Worm (Caenorhabditis elegans) whole organism, mixed stage, embryonic: ENCODE data around the gene myo-2.
A peak's percentile ranks its signal among the peaks of the same experiment; 100 is the strongest.

Source experiments
- M03D4.4 ChIP-seq: sonication (generic microtip); optimal IDR thresholded peaks from 2 replicates; lab custom pipeline; 2017; ENCODE audit warnings: mild to moderate bottlenecking, missing genetic modification characterization, missing compliant biosample characterization
- bed-3 ChIP-seq: fragments of 200-800 bp; sonication (Bioruptor generic); optimal IDR thresholded peaks from 3 replicates; lab custom pipeline; 2018; ENCODE audit warnings: mild to moderate bottlenecking, missing genetic modification characterization, moderate library complexity, missing compliant biosample characterization
- ceh-39 ChIP-seq: fragments of 150-350 bp; optimal IDR thresholded peaks from 2 replicates; lab custom pipeline; 2014; ENCODE audit warnings: missing biosample characterization, missing genetic modification characterization
- ceh-83 ChIP-seq: fragments of 200-800 bp; sonication (Bioruptor generic); optimal IDR thresholded peaks from 2 replicates; lab custom pipeline; 2018; ENCODE audit warnings: mild to moderate bottlenecking, missing genetic modification characterization, missing compliant biosample characterization
- ces-1 ChIP-seq: fragments of 150-350 bp; optimal IDR thresholded peaks from 2 replicates; lab custom pipeline; 2014; ENCODE audit warnings: missing biosample characterization, missing genetic modification reagents, missing genetic modification characterization
- cnd-1 ChIP-seq: fragments of 200-800 bp; sonication (Bioruptor generic); optimal IDR thresholded peaks from 2 replicates; lab custom pipeline; 2018; ENCODE audit warnings: mild to moderate bottlenecking, missing genetic modification characterization, missing compliant biosample characterization
- elt-1 ChIP-seq: sonication (generic microtip); optimal IDR thresholded peaks from 2 replicates; lab custom pipeline; 2017; ENCODE audit warnings: missing genetic modification characterization, mild to moderate bottlenecking, missing compliant biosample characterization, antibody characterized with exemption, moderate library complexity, borderline replicate concordance; ENCODE audit not compliant: insufficient read depth
- elt-3 ChIP-seq: fragments of 150-350 bp; optimal IDR thresholded peaks from 2 replicates; lab custom pipeline; 2014; ENCODE audit warnings: missing biosample characterization, missing genetic modification characterization
- flh-1 ChIP-seq: fragments of 200-800 bp; sonication (Bioruptor generic); optimal IDR thresholded peaks from 2 replicates; lab custom pipeline; 2018; ENCODE audit warnings: mild to moderate bottlenecking, missing genetic modification characterization, moderate library complexity, missing compliant biosample characterization
- ham-2 ChIP-seq: fragments of 200-800 bp; sonication (Bioruptor generic); optimal IDR thresholded peaks from 2 replicates; lab custom pipeline; 2018; ENCODE audit warnings: mild to moderate bottlenecking, missing genetic modification characterization, missing compliant biosample characterization
- lin-13 ChIP-seq: fragments of 150-350 bp; optimal IDR thresholded peaks from 2 replicates; lab custom pipeline; 2014; ENCODE audit warnings: missing biosample characterization, missing genetic modification characterization
- lin-32 ChIP-seq: fragments of 200-800 bp; sonication (Bioruptor generic); optimal IDR thresholded peaks from 2 replicates; lab custom pipeline; 2018; ENCODE audit warnings: mild to moderate bottlenecking, missing genetic modification characterization, missing compliant biosample characterization
- lsy-2 ChIP-seq: fragments of 150-350 bp; optimal IDR thresholded peaks from 2 replicates; lab custom pipeline; 2014; ENCODE audit warnings: missing biosample characterization, missing genetic modification characterization
- mab-5 ChIP-seq: fragments of 150-350 bp; optimal IDR thresholded peaks from 2 replicates; lab custom pipeline; 2014; ENCODE audit warnings: missing biosample characterization, missing genetic modification characterization
- mep-1 ChIP-seq: fragments of 150-350 bp; optimal IDR thresholded peaks from 2 replicates; lab custom pipeline; 2017; ENCODE audit warnings: missing biosample characterization, missing genetic modification reagents, missing genetic modification characterization, inconsistent platforms
- nhr-12 ChIP-seq: fragments of 150-350 bp; optimal IDR thresholded peaks from 2 replicates; lab custom pipeline; 2014; ENCODE audit warnings: missing biosample characterization, missing genetic modification characterization
- nhr-2 ChIP-seq: fragments of 150-350 bp; optimal IDR thresholded peaks from 2 replicates; lab custom pipeline; 2014; ENCODE audit warnings: missing biosample characterization, missing genetic modification characterization
- nhr-237 ChIP-seq: fragments of 150-350 bp; optimal IDR thresholded peaks from 2 replicates; lab custom pipeline; 2014; ENCODE audit warnings: missing biosample characterization, missing genetic modification characterization
- nhr-28 ChIP-seq: fragments of 150-350 bp; optimal IDR thresholded peaks from 2 replicates; lab custom pipeline; 2014; ENCODE audit warnings: missing biosample characterization, missing genetic modification characterization
- nhr-76 ChIP-seq: sonication (generic microtip); optimal IDR thresholded peaks from 2 replicates; lab custom pipeline; 2017; ENCODE audit warnings: missing biosample characterization, missing genetic modification characterization
- pha-4 ChIP-seq: fragments of 150-350 bp; optimal IDR thresholded peaks from 2 replicates; lab custom pipeline; 2018; ENCODE audit warnings: missing biosample characterization, missing genetic modification reagents, missing genetic modification characterization
- snpc-4 ChIP-seq: fragments of 150-350 bp; optimal IDR thresholded peaks from 2 replicates; lab custom pipeline; 2014; ENCODE audit warnings: missing biosample characterization, missing genetic modification characterization
- sptf-1 ChIP-seq: sonication (generic microtip); optimal IDR thresholded peaks from 2 replicates; lab custom pipeline; 2017; ENCODE audit warnings: mild to moderate bottlenecking, missing genetic modification characterization, moderate library complexity, missing compliant biosample characterization
- tbx-8 ChIP-seq: fragments of 200-800 bp; sonication (Bioruptor generic); optimal IDR thresholded peaks from 2 replicates; lab custom pipeline; 2018; ENCODE audit warnings: mild to moderate bottlenecking, missing genetic modification characterization, moderate library complexity, missing compliant biosample characterization
- unc-120 ChIP-seq: sonication (generic microtip); optimal IDR thresholded peaks from 2 replicates; lab custom pipeline; 2017; ENCODE audit warnings: missing genetic modification characterization, missing compliant biosample characterization; ENCODE audit not compliant: poor library complexity, severe bottlenecking
- unc-39 ChIP-seq: fragments of 150-350 bp; optimal IDR thresholded peaks from 2 replicates; lab custom pipeline; 2014; ENCODE audit warnings: missing biosample characterization, missing genetic modification characterization
- unc-62 ChIP-seq: fragments of 150-350 bp; optimal IDR thresholded peaks from 2 replicates; lab custom pipeline; 2014; ENCODE audit warnings: missing biosample characterization, missing genetic modification reagents, missing genetic modification characterization
- zip-8 ChIP-seq: fragments of 150-350 bp; optimal IDR thresholded peaks from 2 replicates; lab custom pipeline; 2014; ENCODE audit warnings: missing biosample characterization, missing genetic modification characterization
- ztf-11 ChIP-seq: fragments of 150-350 bp; optimal IDR thresholded peaks from 2 replicates; lab custom pipeline; 2014; ENCODE audit warnings: missing biosample characterization, missing genetic modification characterization

The myo-2 gene

DNA sequence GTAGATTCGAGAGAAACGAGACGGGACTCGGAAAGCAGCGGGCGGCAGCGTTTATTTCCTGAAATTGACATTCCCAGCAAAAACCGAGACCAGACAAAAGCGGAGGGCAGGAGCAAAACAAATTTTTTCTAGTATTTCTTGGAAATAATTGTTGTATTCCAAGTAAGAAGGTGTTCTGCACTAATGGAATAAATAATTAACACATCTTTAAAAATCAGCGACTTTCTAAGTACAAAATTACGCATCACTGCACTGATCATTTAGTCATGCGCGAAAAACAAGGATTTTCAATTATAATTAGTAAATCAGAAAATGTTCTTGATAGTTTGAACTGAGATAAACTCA lies 48.6 kb downstream of the myo-2 start:
- TF ChIP-seq unc-62 (GFP tag; lab: Kevin White, UChicago) = no peak
- no peak for TF ChIP-seq cnd-1 (tag; lab: Kevin White, UChicago)
- no peak for TF ChIP-seq flh-1 (GFP tag; lab: Kevin White, UChicago)
- no peak for TF ChIP-seq zip-8 (tag; lab: Kevin White, UChicago)
- no peak for TF ChIP-seq mep-1 (tag; lab: Kevin White, UChicago)
- no peak for TF ChIP-seq snpc-4 (tag; lab: Kevin White, UChicago)
- TF ChIP-seq sptf-1 (tag; lab: Kevin White, UChicago) = no peak
- no peak for TF ChIP-seq lin-13 (tag; lab: Kevin White, UChicago)
- TF ChIP-seq M03D4.4 (tag; lab: Kevin White, UChicago) = no peak
- TF ChIP-seq nhr-237 = no peak

DNA sequence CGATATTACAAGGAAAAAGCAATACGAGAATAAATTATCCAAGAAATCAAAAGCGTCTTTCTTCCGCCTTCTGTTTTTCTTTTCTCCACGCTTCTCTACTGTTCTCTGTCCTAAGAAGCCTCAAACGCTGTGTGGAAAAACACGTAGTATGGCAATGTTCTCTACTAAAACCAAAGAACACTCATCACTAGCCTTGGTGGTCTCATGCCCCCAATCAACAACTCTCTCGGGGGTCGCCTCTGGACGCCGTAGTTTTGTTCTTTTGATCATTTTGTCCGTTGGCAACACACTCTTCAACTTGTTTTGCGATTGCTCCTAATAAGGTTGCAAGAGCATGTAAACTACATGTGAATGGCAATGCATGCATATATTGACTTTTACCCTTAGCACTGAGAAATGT lies 49.4 kb downstream of the myo-2 start:
- TF ChIP-seq ces-1 (GFP tag; lab: Kevin White, UChicago) (peak; percentile 18), mep-1 (tag; lab: Kevin White, UChicago) (no peak), lsy-2 (no peak)
- TF ChIP-seq, all 35 proteins: peak for 1

DNA sequence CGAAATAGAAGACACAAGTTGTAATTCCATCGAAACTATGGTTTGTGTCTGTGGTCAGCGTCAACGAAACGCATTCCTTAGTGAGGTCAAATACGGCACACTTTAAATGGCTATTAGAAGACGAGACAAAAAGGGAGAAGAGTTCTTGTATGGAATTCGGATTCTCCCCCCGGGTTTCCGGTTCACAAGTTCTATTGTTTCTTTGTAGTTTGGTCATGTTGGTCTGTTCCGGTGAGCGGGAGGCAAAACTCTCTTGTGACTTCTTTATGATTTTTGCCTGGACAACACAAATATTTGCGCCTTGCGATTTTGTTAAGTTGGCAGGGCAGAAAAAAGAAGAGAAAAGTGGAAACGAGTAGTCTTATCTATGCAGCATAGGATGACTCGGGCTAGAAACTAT lies 50.0 kb downstream of the myo-2 start:
- TF ChIP-seq tbx-8 (GFP tag; lab: Kevin White, UChicago) (no peak), flh-1 (GFP tag; lab: Kevin White, UChicago) (no peak), nhr-237 (no peak), cnd-1 (tag; lab: Kevin White, UChicago) (no peak), ztf-11 (tag; lab: Kevin White, UChicago) (no peak), unc-62 (GFP tag; lab: Kevin White, UChicago) (no peak), elt-1 (tag; lab: Kevin White, UChicago) (no peak), nhr-12 (tag; lab: Kevin White, UChicago) (no peak)
- TF ChIP-seq, all 35 proteins: peak for 0

DNA sequence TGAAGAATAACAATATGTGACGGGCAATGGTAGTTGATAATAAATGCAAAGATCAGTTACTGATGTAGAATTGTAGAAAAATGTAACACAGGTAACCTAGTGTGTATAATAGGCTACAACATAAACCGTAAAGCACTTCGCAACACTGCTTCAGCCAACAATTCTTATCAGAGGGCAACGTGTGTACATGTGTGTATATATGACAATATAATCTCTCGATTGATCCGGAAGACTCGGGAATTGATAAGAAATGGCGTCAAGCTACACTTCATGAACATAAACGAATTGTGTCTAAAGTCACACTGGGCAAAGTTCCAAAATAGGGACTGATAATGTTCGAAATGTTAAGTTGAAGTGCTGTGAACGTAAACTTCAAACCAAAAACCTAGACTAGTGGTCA lies 50.6 kb downstream of the myo-2 start:
- TF ChIP-seq ztf-11 (tag; lab: Kevin White, UChicago) = no peak
- no peak for TF ChIP-seq lin-32 (GFP tag; lab: Kevin White, UChicago)
- no peak for TF ChIP-seq ham-2 (GFP tag; lab: Kevin White, UChicago)
- TF ChIP-seq nhr-2 = no peak
- no peak for TF ChIP-seq mep-1 (tag; lab: Kevin White, UChicago)
- TF ChIP-seq cnd-1 (tag; lab: Kevin White, UChicago) = no peak
- TF ChIP-seq bed-3 (GFP tag; lab: Kevin White, UChicago) = no peak
- no peak for TF ChIP-seq zip-8 (tag; lab: Kevin White, UChicago)
- no peak for TF ChIP-seq pha-4
- TF ChIP-seq nhr-28 = no peak
- TF ChIP-seq ceh-39 (tag; lab: Kevin White, UChicago) = no peak
- TF ChIP-seq unc-39 (tag; lab: Kevin White, UChicago) = no peak
- TF ChIP-seq nhr-12 (tag; lab: Kevin White, UChicago) = no peak
- no peak for TF ChIP-seq tbx-8 (GFP tag; lab: Kevin White, UChicago)
- TF ChIP-seq elt-1 (tag; lab: Kevin White, UChicago) = no peak
- TF ChIP-seq ceh-83 (GFP tag; lab: Kevin White, UChicago) = no peak
- no peak for TF ChIP-seq M03D4.4 (tag; lab: Kevin White, UChicago)
- no peak for TF ChIP-seq lsy-2

DNA sequence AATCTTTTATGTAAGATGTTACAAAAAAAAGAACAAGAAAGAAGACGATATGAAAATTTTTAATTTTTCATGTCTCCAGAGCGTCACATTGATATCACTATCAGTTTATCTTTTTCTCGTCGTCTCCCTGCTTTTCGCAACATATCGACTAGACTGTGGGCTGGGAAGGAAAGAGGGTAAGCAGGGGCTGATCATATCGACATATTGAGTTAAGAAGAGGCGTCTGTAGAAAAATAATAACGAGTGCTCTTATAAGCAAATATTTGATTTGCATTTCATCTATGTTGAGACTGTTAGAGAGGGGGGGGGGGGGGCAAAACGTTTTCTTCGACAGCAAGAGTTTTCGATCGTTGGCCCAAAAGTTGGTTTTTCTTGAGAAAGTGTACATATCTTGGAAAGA lies 51.1 kb downstream of the myo-2 start:
- TF ChIP-seq mab-5 (tag; lab: Kevin White, UChicago) (no peak), nhr-76 (no peak), lsy-2 (no peak), nhr-12 (tag; lab: Kevin White, UChicago) (no peak), M03D4.4 (tag; lab: Kevin White, UChicago) (no peak), elt-3 (tag; lab: Kevin White, UChicago) (no peak), nhr-28 (no peak)

DNA sequence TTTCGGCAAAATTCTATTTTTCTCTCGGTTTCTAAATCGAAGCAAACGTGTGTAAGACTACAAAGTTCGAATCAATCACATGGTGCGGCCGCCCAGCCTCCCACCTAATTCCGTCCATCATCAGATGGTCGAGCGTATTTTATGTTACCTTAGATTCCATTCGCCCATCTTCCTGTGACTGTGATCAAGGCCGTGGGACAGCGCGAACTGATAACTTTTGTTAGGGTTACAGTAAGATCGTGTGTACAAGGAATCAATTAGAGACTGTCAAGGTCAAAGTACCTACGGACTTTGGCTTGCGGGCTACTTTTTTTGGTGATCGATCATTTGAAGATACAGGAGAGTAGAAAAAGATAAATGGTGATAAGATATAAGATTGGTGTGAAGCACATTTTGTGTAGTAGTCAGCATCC lies 55.2 kb downstream of the myo-2 start:
- no peak for TF ChIP-seq unc-120
- TF ChIP-seq lin-32 (GFP tag; lab: Kevin White, UChicago) = no peak
- TF ChIP-seq mab-5 (tag; lab: Kevin White, UChicago) = no peak
- no peak for TF ChIP-seq ztf-11 (tag; lab: Kevin White, UChicago)
- TF ChIP-seq cnd-1 (tag; lab: Kevin White, UChicago) = no peak
- TF ChIP-seq elt-1 (tag; lab: Kevin White, UChicago) = no peak
- no peak for TF ChIP-seq ceh-39 (tag; lab: Kevin White, UChicago)
- no peak for TF ChIP-seq nhr-12 (tag; lab: Kevin White, UChicago)
- no peak for TF ChIP-seq snpc-4 (tag; lab: Kevin White, UChicago)
